Worm (Caenorhabditis elegans) whole organism, L3 larva: ENCODE results near the gene clec-133.

Source experiments
- aly-2 ChIP-seq: fragments of 150-350 bp; optimal IDR thresholded peaks from 2 replicates; lab custom pipeline; 2014; ENCODE audit warnings: missing biosample characterization, missing genetic modification characterization
- nhr-28 ChIP-seq: fragments of 150-350 bp; optimal IDR thresholded peaks from 2 replicates; lab custom pipeline; 2014; ENCODE audit warnings: missing biosample characterization, missing genetic modification characterization
- nhr-76 ChIP-seq: fragments of 150-350 bp; sonication (generic microtip); optimal IDR thresholded peaks from 5 replicates; lab custom pipeline; 2014; ENCODE audit warnings: missing biosample characterization, missing genetic modification characterization
- nhr-77 ChIP-seq: fragments of 150-350 bp; optimal IDR thresholded peaks from 2 replicates; lab custom pipeline; 2014; ENCODE audit warnings: missing biosample characterization, missing genetic modification characterization
- pha-4 ChIP-seq: fragments of 150-350 bp; optimal IDR thresholded peaks from 2 replicates; lab custom pipeline; 2014; ENCODE audit warnings: missing biosample characterization, missing genetic modification reagents, missing genetic modification characterization
- ztf-11 ChIP-seq: fragments of 150-350 bp; optimal IDR thresholded peaks from 2 replicates; lab custom pipeline; 2014; ENCODE audit warnings: missing biosample characterization, missing genetic modification characterization

- TF ChIP-seq nhr-77 (no peak), aly-2 (tag; lab: Kevin White, UChicago) (no peak), nhr-28 (no peak), ztf-11 (no peak), nhr-76 (tag; lab: Kevin White, UChicago) (no peak), pha-4 (tag; lab: Kevin White, UChicago) (no peak)
These were observed 16.7 kb upstream of the clec-133 start, which contains the start of gene W10G11.2 for ce11 chrII:3561561-3561960.
